Worm (Caenorhabditis elegans) whole organism, L4 larva: ENCODE results near the gene K01A11.3.

Experiments used
- D1046.2 ChIP-seq: fragments of 200-800 bp; sonication (Bioruptor generic); IDR thresholded peaks from 2 replicates; pipeline ENCODE4 v1.3.6; 2022; ENCODE audit warnings: missing genetic modification characterization, missing compliant biosample characterization
- F10B5.3 ChIP-seq: sonication (generic microtip); optimal IDR thresholded peaks from 2 replicates; lab custom pipeline; 2016; ENCODE audit warnings: mild to moderate bottlenecking, missing genetic modification characterization, missing compliant biosample characterization
- F37D6.2 ChIP-seq: sonication (generic microtip); optimal IDR thresholded peaks from 2 replicates; lab custom pipeline; 2016; ENCODE audit warnings: mild to moderate bottlenecking, missing genetic modification characterization, missing compliant biosample characterization
- R02D3.7 ChIP-seq: fragments of 150-350 bp; sonication (generic microtip); optimal IDR thresholded peaks from 3 replicates; lab custom pipeline; 2014; ENCODE audit warnings: missing biosample characterization, missing genetic modification characterization
- T26A8.4 ChIP-seq: fragments of 200-800 bp; sonication (Bioruptor generic); IDR thresholded peaks from 2 replicates; pipeline ENCODE4 v1.3.6; 2022; ENCODE audit warnings: missing genetic modification characterization, missing compliant biosample characterization
- Y105C5A.15 ChIP-seq: fragments of 200-800 bp; sonication (Bioruptor generic); IDR thresholded peaks from 2 replicates; pipeline ENCODE4 v1.3.6; 2022; ENCODE audit warnings: missing genetic modification characterization, missing compliant biosample characterization
- Y5F2A.4 ChIP-seq: fragments of 200-800 bp; sonication (Bioruptor generic); optimal IDR thresholded peaks from 2 replicates; lab custom pipeline; 2018; ENCODE audit warnings: mild to moderate bottlenecking, missing genetic modification characterization, missing compliant biosample characterization
- Y75B8A.6 ChIP-seq: fragments of 200-800 bp; sonication (Bioruptor generic); IDR thresholded peaks from 2 replicates; pipeline ENCODE4 v1.3.6; 2022; ENCODE audit warnings: missing genetic modification reagents, missing genetic modification characterization, missing compliant biosample characterization
- arid-1 ChIP-seq: fragments of 200-800 bp; sonication (Bioruptor generic); conservative IDR thresholded peaks from 2 replicates; pipeline ENCODE4 v1.3.6; 2022; ENCODE audit warnings: missing genetic modification reagents, missing genetic modification characterization, missing compliant biosample characterization
- ceh-20 ChIP-seq: fragments of 200-800 bp; sonication (Bioruptor generic); IDR thresholded peaks from 2 replicates; pipeline ENCODE4 v1.3.6; 2022; ENCODE audit warnings: missing genetic modification reagents, missing genetic modification characterization, missing compliant biosample characterization
- ceh-44 ChIP-seq: fragments of 200-800 bp; sonication (Bioruptor generic); IDR thresholded peaks from 2 replicates; pipeline ENCODE4 v1.3.6; 2022; ENCODE audit warnings: missing genetic modification reagents, missing genetic modification characterization, missing compliant biosample characterization
- ceh-82 ChIP-seq: sonication (generic microtip); optimal IDR thresholded peaks from 2 replicates; lab custom pipeline; 2017; ENCODE audit warnings: missing biosample characterization, missing genetic modification characterization
- daf-8 ChIP-seq: fragments of 200-800 bp; sonication (Bioruptor generic); IDR thresholded peaks from 2 replicates; pipeline ENCODE4 v1.3.6; 2022; ENCODE audit warnings: missing genetic modification characterization, missing compliant biosample characterization
- dve-1 ChIP-seq: sonication (generic microtip); optimal IDR thresholded peaks from 2 replicates; lab custom pipeline; 2017; ENCODE audit warnings: antibody characterized with exemption, mild to moderate bottlenecking, missing genetic modification characterization, missing compliant biosample characterization; ENCODE audit not compliant: insufficient read depth
- fkh-10 ChIP-seq: fragments of 150-350 bp; optimal IDR thresholded peaks from 2 replicates; lab custom pipeline; 2014; ENCODE audit warnings: missing biosample characterization, missing genetic modification reagents, missing genetic modification characterization
- gei-8 ChIP-seq: fragments of 200-800 bp; sonication (Bioruptor generic); optimal IDR thresholded peaks from 2 replicates; lab custom pipeline; 2018; ENCODE audit warnings: mild to moderate bottlenecking, missing genetic modification characterization, missing compliant biosample characterization
- hif-1 ChIP-seq, 2 experiments: sonication (generic microtip); optimal IDR thresholded peaks; 2 replicates each; lab custom pipeline; 2016 to 2017; ENCODE audit warnings: missing compliant biosample characterization in 2 of 2, missing genetic modification characterization in 2 of 2, missing genetic modification reagents in 2 of 2, missing genotype in 2 of 2, mild to moderate bottlenecking in 1 of 2
- hlh-11 ChIP-seq: fragments of 200-800 bp; sonication (Bioruptor generic); optimal IDR thresholded peaks from 2 replicates; lab custom pipeline; 2018; ENCODE audit warnings: mild to moderate bottlenecking, missing genetic modification characterization, missing compliant biosample characterization
- hlh-30 ChIP-seq: sonication (generic microtip); optimal IDR thresholded peaks from 2 replicates; lab custom pipeline; 2017; ENCODE audit warnings: antibody characterized with exemption, mild to moderate bottlenecking, missing genetic modification characterization, missing compliant biosample characterization; ENCODE audit not compliant: insufficient read depth
- hmg-1.1 ChIP-seq: fragments of 200-800 bp; sonication (Bioruptor generic); IDR thresholded peaks from 2 replicates; pipeline ENCODE4 v1.3.6; 2022; ENCODE audit warnings: missing genetic modification reagents, missing genetic modification characterization, missing compliant biosample characterization
- jun-1 ChIP-seq: fragments of 150-350 bp; optimal IDR thresholded peaks from 2 replicates; lab custom pipeline; 2014; ENCODE audit warnings: missing biosample characterization, missing genetic modification reagents, missing genetic modification characterization
- lim-7 ChIP-seq: fragments of 200-800 bp; sonication (Bioruptor generic); IDR thresholded peaks from 2 replicates; pipeline ENCODE4 v1.3.6; 2022; ENCODE audit warnings: missing genetic modification characterization, missing compliant biosample characterization
- lin-13 ChIP-seq: fragments of 150-350 bp; optimal IDR thresholded peaks from 2 replicates; lab custom pipeline; 2014; ENCODE audit warnings: missing biosample characterization, missing genetic modification reagents, missing genetic modification characterization
- lin-39 ChIP-seq: fragments of 150-350 bp; optimal IDR thresholded peaks from 2 replicates; lab custom pipeline; 2014; ENCODE audit warnings: missing biosample characterization, missing genetic modification reagents, missing genetic modification characterization
- lsy-2 ChIP-seq, 2 experiments: fragments of 150-350 bp in 1 of 2; sonication (generic microtip) in 1 of 2; optimal IDR thresholded peaks; 2 replicates each; lab custom pipeline; 2014 to 2017; ENCODE audit warnings: missing biosample characterization in 2 of 2, missing genetic modification characterization in 2 of 2
- madf-9 ChIP-seq: fragments of 200-800 bp; sonication (Bioruptor generic); conservative IDR thresholded peaks from 2 replicates; pipeline ENCODE4 v1.3.6; 2022; ENCODE audit warnings: missing genetic modification reagents, missing genetic modification characterization, missing compliant biosample characterization
- mes-2 ChIP-seq: sonication (generic microtip); optimal IDR thresholded peaks from 2 replicates; lab custom pipeline; 2016; ENCODE audit warnings: missing genotype, mild to moderate bottlenecking, missing genetic modification characterization, missing compliant biosample characterization; ENCODE audit not compliant: poor library complexity, severe bottlenecking
- mxl-3 ChIP-seq: fragments of 200-800 bp; sonication (Bioruptor generic); optimal IDR thresholded peaks from 2 replicates; lab custom pipeline; 2018; ENCODE audit warnings: mild to moderate bottlenecking, missing genetic modification characterization, missing compliant biosample characterization
- nhr-10 ChIP-seq: fragments of 150-350 bp; optimal IDR thresholded peaks from 2 replicates; lab custom pipeline; 2014; ENCODE audit warnings: missing biosample characterization, missing genetic modification characterization
- nhr-102 ChIP-seq: sonication (generic microtip); optimal IDR thresholded peaks from 2 replicates; lab custom pipeline; 2016; ENCODE audit warnings: mild to moderate bottlenecking, missing genetic modification characterization, moderate library complexity, missing compliant biosample characterization
- nhr-237 ChIP-seq: sonication (generic microtip); optimal IDR thresholded peaks from 2 replicates; lab custom pipeline; 2017; ENCODE audit warnings: missing biosample characterization, missing genetic modification characterization
- nhr-28 ChIP-seq: fragments of 150-350 bp; optimal IDR thresholded peaks from 2 replicates; lab custom pipeline; 2014; ENCODE audit warnings: missing biosample characterization, missing genetic modification characterization
- nhr-41 ChIP-seq: fragments of 200-800 bp; sonication (Bioruptor generic); IDR thresholded peaks from 2 replicates; pipeline ENCODE4 v1.3.6; 2022; ENCODE audit warnings: missing genetic modification reagents, missing genetic modification characterization, missing compliant biosample characterization
- nhr-42 ChIP-seq: fragments of 200-800 bp; sonication (Bioruptor generic); IDR thresholded peaks from 2 replicates; pipeline ENCODE4 v1.3.6; 2022; ENCODE audit warnings: missing genetic modification characterization, missing compliant biosample characterization
- nhr-76 ChIP-seq: fragments of 150-350 bp; optimal IDR thresholded peaks from 2 replicates; lab custom pipeline; 2014; ENCODE audit warnings: missing biosample characterization, missing genetic modification characterization
- nhr-77 ChIP-seq: fragments of 150-350 bp; optimal IDR thresholded peaks from 2 replicates; lab custom pipeline; 2014; ENCODE audit warnings: missing biosample characterization, missing genetic modification characterization
- pha-4 ChIP-seq, 2 experiments: fragments of 150-350 bp in 1 of 2; fragments of 200-800 bp in 1 of 2; sonication (Bioruptor generic) in 1 of 2; IDR thresholded peaks in 1 of 2; optimal IDR thresholded peaks in 1 of 2; 2 replicates each; pipeline versions ENCODE4 v1.3.6 to Lab custom; 2014 to 2022; ENCODE audit warnings: missing genetic modification characterization in 2 of 2, missing genetic modification reagents in 2 of 2, missing biosample characterization in 1 of 2, missing compliant biosample characterization in 1 of 2
- pqm-1 ChIP-seq: sonication (generic microtip); optimal IDR thresholded peaks from 2 replicates; lab custom pipeline; 2017; ENCODE audit warnings: missing biosample characterization, missing genetic modification characterization
- saeg-2 ChIP-seq: fragments of 200-800 bp; sonication (Bioruptor generic); IDR thresholded peaks from 2 replicates; pipeline ENCODE4 v1.3.6; 2022; ENCODE audit warnings: missing genetic modification reagents, missing genetic modification characterization, missing compliant biosample characterization
- sdz-12 ChIP-seq: fragments of 200-800 bp; sonication (Bioruptor generic); optimal IDR thresholded peaks from 2 replicates; lab custom pipeline; 2018; ENCODE audit warnings: mild to moderate bottlenecking, missing genetic modification characterization, missing compliant biosample characterization
- set-16 ChIP-seq: fragments of 200-800 bp; sonication (Bioruptor generic); IDR thresholded peaks from 2 replicates; pipeline ENCODE4 v1.3.6; 2022; ENCODE audit warnings: missing genetic modification reagents, missing genetic modification characterization, missing compliant biosample characterization
- skn-1 ChIP-seq: fragments of 150-350 bp; optimal IDR thresholded peaks from 2 replicates; lab custom pipeline; 2014; ENCODE audit warnings: missing biosample characterization, missing genetic modification characterization
- snpc-4 ChIP-seq: fragments of 150-350 bp; optimal IDR thresholded peaks from 2 replicates; lab custom pipeline; 2014; ENCODE audit warnings: missing biosample characterization, missing genetic modification characterization
- unc-130 ChIP-seq: sonication (generic microtip); optimal IDR thresholded peaks from 2 replicates; lab custom pipeline; 2016; ENCODE audit warnings: missing genetic modification reagents, missing genetic modification characterization, missing compliant biosample characterization
- unc-39 ChIP-seq: sonication (generic microtip); optimal IDR thresholded peaks from 2 replicates; lab custom pipeline; 2017; ENCODE audit warnings: missing biosample characterization, missing genetic modification characterization
- unc-62 ChIP-seq, 3 experiments: fragments of 150-350 bp in 1 of 3; sonication (generic microtip); optimal IDR thresholded peaks in 2 of 3; peaks in 1 of 3; 1 replicate in 1 of 3; 2 replicates in 2 of 3; lab custom pipeline; 2014 to 2017; ENCODE audit warnings: missing biosample characterization in 3 of 3, missing genetic modification characterization in 3 of 3, missing genetic modification reagents in 3 of 3, missing genotype in 1 of 3
- vab-7 ChIP-seq: fragments of 200-800 bp; sonication (Bioruptor generic); IDR thresholded peaks from 2 replicates; pipeline ENCODE4 v1.3.6; 2022; ENCODE audit warnings: missing genetic modification reagents, missing genetic modification characterization, missing compliant biosample characterization
- zag-1 ChIP-seq: fragments of 150-350 bp; optimal IDR thresholded peaks from 2 replicates; lab custom pipeline; 2014; ENCODE audit warnings: missing biosample characterization, missing genetic modification characterization
- zfp-3 ChIP-seq: fragments of 200-800 bp; sonication (Bioruptor generic); conservative IDR thresholded peaks from 2 replicates; pipeline ENCODE4 v1.3.6; 2022; ENCODE audit warnings: missing genetic modification reagents, missing genetic modification characterization, missing compliant biosample characterization
- zip-11 ChIP-seq: fragments of 200-800 bp; sonication (Bioruptor generic); IDR thresholded peaks from 2 replicates; pipeline ENCODE4 v1.3.6; 2022; ENCODE audit warnings: missing genetic modification characterization, missing compliant biosample characterization

The K01A11.3 gene

ce11 chrIII:3460061-3460460 is 7.6 kb upstream of the K01A11.3 start, which contains the start of gene C34C12.8 (continued):
- peak; percentile 87 for TF ChIP-seq madf-9
- TF ChIP-seq gei-8 (GFP tag; lab: Kevin White, UChicago): peak; percentile 55
- TF ChIP-seq lim-7 (GFP tag; lab: Robert Waterston, UW): no peak
- peak in 1 of 2 experiments; percentile 98 for TF ChIP-seq unc-62 (GFP tag; optimal IDR thresholded peaks at IDR 0.05 in 1 of 2; lab: Kevin White, UChicago)
- TF ChIP-seq unc-62 (tag; optimal IDR thresholded peaks at IDR 0.05; lab: Kevin White, UChicago): no peak
- TF ChIP-seq F10B5.3 (tag; lab: Kevin White, UChicago): peak; percentile 86
- no peak for TF ChIP-seq mxl-3 (GFP tag; lab: Kevin White, UChicago)
- no peak for TF ChIP-seq daf-8 (GFP tag; lab: Robert Waterston, UW)
- peak; percentile 85 for TF ChIP-seq hlh-30 (tag; lab: Kevin White, UChicago)
- TF ChIP-seq unc-130: peak; percentile 29
- TF ChIP-seq nhr-76 (tag; lab: Kevin White, UChicago): peak; percentile 34
- TF ChIP-seq snpc-4 (tag; lab: Kevin White, UChicago): no peak
- peak; percentile 84 for TF ChIP-seq nhr-77
- TF ChIP-seq D1046.2 (GFP tag; lab: Robert Waterston, UW): peak; percentile 82; the same call in 1 of the 2 replicates
- TF ChIP-seq T26A8.4 (GFP tag; lab: Robert Waterston, UW): peak; percentile 95
- TF ChIP-seq unc-39 (tag; lab: Kevin White, UChicago): no peak
- TF ChIP-seq saeg-2 (GFP tag; lab: Robert Waterston, UW): peak; percentile 88
- no peak for TF ChIP-seq sdz-12 (GFP tag; lab: Kevin White, UChicago)
- no peak for TF ChIP-seq Y75B8A.6
- peak; percentile 86 for TF ChIP-seq jun-1 (tag; lab: Kevin White, UChicago)
- TF ChIP-seq ceh-82 (tag; lab: Kevin White, UChicago): no peak
- TF ChIP-seq pqm-1 (tag; lab: Kevin White, UChicago): no peak
- TF ChIP-seq skn-1 (tag; lab: Kevin White, UChicago): no peak
- TF ChIP-seq R02D3.7: no peak
- peak; percentile 78 for TF ChIP-seq nhr-28 (tag; lab: Kevin White, UChicago)
- TF ChIP-seq lin-39 (tag; lab: Kevin White, UChicago): no peak
- TF ChIP-seq mes-2 (tag; lab: Kevin White, UChicago): peak; percentile 95
- peak; percentile 76 for TF ChIP-seq zag-1 (tag; lab: Kevin White, UChicago)
- TF ChIP-seq zip-11 (GFP tag; lab: Robert Waterston, UW): no peak
- TF ChIP-seq Y5F2A.4 (GFP tag; lab: Kevin White, UChicago): peak; percentile 71
- no peak for TF ChIP-seq set-16 (GFP tag; lab: Robert Waterston, UW)
- no peak for TF ChIP-seq Y105C5A.15 (GFP tag; lab: Robert Waterston, UW)
- peak; percentile 93 for TF ChIP-seq hmg-1.1 (GFP tag; lab: Robert Waterston, UW)
- TF ChIP-seq lsy-2 (tag; optimal IDR thresholded peaks at IDR 0.05; lab: Kevin White, UChicago): peak; percentile 72 to 97
- TF ChIP-seq ceh-20 (GFP tag; lab: Robert Waterston, UW): peak; percentile 92
- TF ChIP-seq zfp-3 (GFP tag; lab: Robert Waterston, UW): peak; percentile 93
- TF ChIP-seq nhr-10: no peak
- peak; percentile 92 for TF ChIP-seq F37D6.2
- TF ChIP-seq hlh-11 (tag; lab: Kevin White, UChicago): peak; percentile 90
- TF ChIP-seq nhr-41 (GFP tag; lab: Robert Waterston, UW): no peak
- TF ChIP-seq hif-1 (tag; optimal IDR thresholded peaks at IDR 0.05; lab: Kevin White, UChicago): peak; percentile 28 to 67
- peak; percentile 45; the same call in 1 of the 2 replicates for TF ChIP-seq vab-7
- TF ChIP-seq ceh-44: no peak
- peak; percentile 93 for TF ChIP-seq pha-4 (GFP tag; IDR thresholded peaks at IDR 0.05; lab: Robert Waterston, UW)
- TF ChIP-seq pha-4 (tag; optimal IDR thresholded peaks at IDR 0.05; lab: Kevin White, UChicago): peak; percentile 40
- TF ChIP-seq nhr-42 (GFP tag; lab: Robert Waterston, UW): peak; percentile 92
- TF ChIP-seq lin-13: peak; percentile 91
- TF ChIP-seq nhr-102 (tag; lab: Kevin White, UChicago): peak; percentile 96
- TF ChIP-seq dve-1 (tag; lab: Kevin White, UChicago): peak; percentile 97
- TF ChIP-seq nhr-237: no peak
- peak; percentile 84 for TF ChIP-seq fkh-10
- TF ChIP-seq arid-1: peak; percentile 88
